Fruit fly (Drosophila melanogaster): ENCODE results near the gene CG46339.
A peak's percentile ranks its signal among the peaks of the same experiment; 100 is the strongest.

CG46339 gene

dm6 chr3R:26882230-26883014 is 33.1 kb upstream of the CG46339 start (continued):
- TF ChIP-seq CG2875 (GFP tag; optimal IDR thresholded peaks at IDR 0.05) (no peak), CG13894 (tag; optimal IDR thresholded peaks at IDR 0.05) (no peak), cad (GFP tag; optimal IDR thresholded peaks at IDR 0.05) (peak; percentile 87), GATAe (GFP tag; conservative IDR thresholded peaks at IDR 0.05) (no peak), CG9876 (GFP tag; optimal IDR thresholded peaks at IDR 0.05) (no peak), CG30431 (GFP tag; optimal IDR thresholded peaks at IDR 0.05) (no peak), sens (GFP tag) (peak; percentile 66), CG34422 (GFP tag; IDR thresholded peaks at IDR 0.05) (no peak), pho (GFP tag; optimal IDR thresholded peaks at IDR 0.05) (no peak), CG17612 (GFP tag; IDR thresholded peaks at IDR 0.05) (no peak), cas (GFP tag; IDR thresholded peaks at IDR 0.05) (no peak), sna (GFP tag; IDR thresholded peaks at IDR 0.05; ENCODE audit: partially characterized antibody) (no peak), Ssrp (tag; optimal IDR thresholded peaks at IDR 0.05) (peak; percentile 11)

dm6 chr3R:26883015-26883292 is 32.6 kb upstream of the CG46339 start:
- no peak for TF ChIP-seq bsh (GFP tag; optimal IDR thresholded peaks at IDR 0.05)
- TF ChIP-seq seq (GFP tag; IDR thresholded peaks at IDR 0.05): no peak
- no peak for TF ChIP-seq tll (GFP tag; optimal IDR thresholded peaks at IDR 0.05)
- TF ChIP-seq B-H1 (GFP tag; IDR thresholded peaks at IDR 0.05): no peak
- TF ChIP-seq onecut (GFP tag; IDR thresholded peaks at IDR 0.05): no peak
- no peak for TF ChIP-seq Chrac-16 (GFP tag; optimal IDR thresholded peaks at IDR 0.05)
- TF ChIP-seq tna (GFP tag; IDR thresholded peaks at IDR 0.05; ENCODE audit: partially characterized antibody): no peak
- no peak for TF ChIP-seq sima (GFP tag; optimal IDR thresholded peaks at IDR 0.05)
- no peak for TF ChIP-seq CG8388 (GFP tag; optimal IDR thresholded peaks at IDR 0.05)
- TF ChIP-seq Lhr (GFP tag; optimal IDR thresholded peaks at IDR 0.05): no peak
- no peak for TF ChIP-seq CG2875 (GFP tag; optimal IDR thresholded peaks at IDR 0.05)
- TF ChIP-seq CG15601 (tag; optimal IDR thresholded peaks at IDR 0.05): no peak
- no peak for TF ChIP-seq Ptx1 (GFP tag; IDR thresholded peaks at IDR 0.05)
- TF ChIP-seq twi (tag; optimal IDR thresholded peaks at IDR 0.05): peak; percentile 97
- no peak for TF ChIP-seq schlank (tag; optimal IDR thresholded peaks at IDR 0.05)
- TF ChIP-seq sens (GFP tag): peak; percentile 24
- no peak for TF ChIP-seq CG32767 (GFP tag; IDR thresholded peaks at IDR 0.05)
- no peak for TF ChIP-seq CG4820 (GFP tag; optimal IDR thresholded peaks at IDR 0.05)
- no peak for TF ChIP-seq so (GFP tag; IDR thresholded peaks at IDR 0.05)
- peak; percentile 11 for TF ChIP-seq Meics (GFP tag; optimal IDR thresholded peaks at IDR 0.05)

dm6 chr3R:26885192-26885591 is 30.4 kb upstream of the CG46339 start:
- TF ChIP-seq schlank (tag; optimal IDR thresholded peaks at IDR 0.05) (no peak), fd64A (GFP tag; optimal IDR thresholded peaks at IDR 0.05) (no peak), en (GFP tag; optimal IDR thresholded peaks at IDR 0.05) (no peak), Sry-δ (GFP tag; optimal IDR thresholded peaks at IDR 0.05) (no peak), ewg (GFP tag; optimal IDR thresholded peaks at IDR 0.05) (no peak), klu (GFP tag; IDR thresholded peaks at IDR 0.05) (no peak), CG6175 (GFP tag; IDR thresholded peaks at IDR 0.05) (no peak), Kr (GFP tag; optimal IDR thresholded peaks at IDR 0.05) (peak; percentile 5), CG7271 (tag; optimal IDR thresholded peaks at IDR 0.05) (no peak), br (optimal IDR thresholded peaks at IDR 0.05) (no peak), bowl (GFP tag; IDR thresholded peaks at IDR 0.05) (no peak), CG11695 (GFP tag; IDR thresholded peaks at IDR 0.05) (no peak), Ets65A (GFP tag) (peak; percentile 62), Blimp-1 (GFP tag; optimal IDR thresholded peaks at IDR 0.05) (peak; percentile 76), Sin3A (optimal IDR thresholded peaks at IDR 0.05) (no peak)
